Worm (Caenorhabditis elegans): ENCODE results near the gene fbxc-30.

Gene fbxc-30

DNA sequence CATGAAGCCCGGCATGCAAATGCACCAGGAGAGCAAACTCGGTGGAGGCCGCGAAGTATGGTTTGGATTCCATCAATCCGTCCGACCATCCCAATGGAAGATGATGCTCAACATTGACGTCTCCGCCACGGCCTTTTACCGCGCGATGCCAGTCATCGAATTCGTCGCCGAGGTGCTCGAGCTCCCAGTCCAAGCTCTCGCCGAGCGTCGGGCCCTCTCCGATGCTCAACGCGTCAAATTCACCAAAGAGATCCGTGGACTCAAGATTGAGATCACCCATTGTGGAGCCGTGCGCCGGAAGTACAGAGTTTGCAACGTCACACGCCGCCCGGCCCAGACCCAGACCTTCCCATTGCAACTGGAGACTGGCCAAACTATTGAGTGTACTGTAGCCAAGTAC, 41.7 kb upstream of the fbxc-30 start:
- TF ChIP-seq lsy-12 (tag; optimal IDR thresholded peaks at IDR 0.05): no peak
- no peak for TF ChIP-seq pqm-1 (tag; optimal IDR thresholded peaks at IDR 0.05)
- no peak for TF ChIP-seq ztf-11 (tag; optimal IDR thresholded peaks at IDR 0.05)

DNA sequence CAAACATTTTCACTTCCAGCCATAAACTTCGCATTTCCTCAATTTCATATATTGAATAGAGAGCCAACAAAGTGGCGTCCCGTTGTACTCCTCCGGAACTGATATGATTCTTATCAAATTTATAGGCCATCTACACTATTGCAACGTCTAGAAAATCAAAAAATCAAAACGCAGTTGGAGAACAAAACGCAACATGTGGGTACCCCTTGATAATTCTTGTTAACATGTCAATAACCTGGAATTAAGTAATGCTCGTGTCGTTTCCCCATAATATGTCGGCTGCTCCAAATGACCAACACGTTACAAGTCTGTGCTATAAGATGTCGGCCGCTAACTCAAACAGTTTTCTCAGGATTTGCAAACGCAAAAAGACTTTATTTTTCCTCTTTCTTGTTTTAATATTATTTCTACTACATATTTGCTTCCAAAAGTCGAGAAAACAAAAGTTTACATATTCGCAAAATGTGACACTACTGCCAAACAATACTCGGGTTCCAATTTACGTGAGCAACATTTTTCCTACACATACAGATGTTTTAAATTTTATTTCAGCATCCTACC, 36.7 kb upstream of the fbxc-30 start:
- TF ChIP-seq nhr-237 (tag; optimal IDR thresholded peaks at IDR 0.05) (no peak), egl-5 (tag; optimal IDR thresholded peaks at IDR 0.05) (no peak), snpc-4 (tag; optimal IDR thresholded peaks at IDR 0.05) (peak; percentile 23), elt-2 (tag; optimal IDR thresholded peaks at IDR 0.05) (peak; percentile 87), pqm-1 (tag; optimal IDR thresholded peaks at IDR 0.05) (peak; percentile 46), zag-1 (tag; optimal IDR thresholded peaks at IDR 0.05) (no peak)

DNA sequence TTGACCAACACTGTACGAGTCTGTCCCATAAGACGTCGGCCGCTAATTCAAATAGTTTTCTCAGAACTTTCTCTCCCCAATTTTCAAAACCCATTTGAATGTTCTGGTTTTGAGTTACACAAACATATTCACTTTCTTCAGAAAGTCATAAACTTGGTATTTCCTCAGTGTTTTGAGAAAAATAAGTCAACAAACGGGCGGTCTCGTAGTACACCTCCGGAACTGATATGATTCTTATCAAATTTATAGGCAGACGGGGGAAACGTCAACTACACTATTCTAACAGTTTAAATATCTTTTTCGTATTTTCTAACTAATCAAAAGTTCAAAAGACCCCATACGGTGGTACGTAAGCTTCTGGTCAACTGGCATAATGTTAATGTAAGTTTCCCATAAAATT, 33.2 kb upstream of the fbxc-30 start:
- TF ChIP-seq elt-2 (tag; optimal IDR thresholded peaks at IDR 0.05) (peak; percentile 73), jun-1 (tag; optimal IDR thresholded peaks at IDR 0.05) (no peak), nhr-12 (tag; optimal IDR thresholded peaks at IDR 0.05) (no peak), nhr-67 (tag; optimal IDR thresholded peaks at IDR 0.05) (no peak), aly-2 (tag; optimal IDR thresholded peaks at IDR 0.05) (no peak), sea-2 (GFP tag; optimal IDR thresholded peaks at IDR 0.05) (no peak), ceh-9 (tag; optimal IDR thresholded peaks at IDR 0.05) (no peak), nhr-237 (tag; optimal IDR thresholded peaks at IDR 0.05) (no peak), unc-62 (GFP tag; optimal IDR thresholded peaks at IDR 0.05) (no peak), pha-4 (tag; optimal IDR thresholded peaks at IDR 0.05) (peak; percentile 2), ama-1 (optimal IDR thresholded peaks at IDR 0.05) (no peak), nhr-23 (tag; optimal IDR thresholded peaks at IDR 0.05) (no peak)

DNA sequence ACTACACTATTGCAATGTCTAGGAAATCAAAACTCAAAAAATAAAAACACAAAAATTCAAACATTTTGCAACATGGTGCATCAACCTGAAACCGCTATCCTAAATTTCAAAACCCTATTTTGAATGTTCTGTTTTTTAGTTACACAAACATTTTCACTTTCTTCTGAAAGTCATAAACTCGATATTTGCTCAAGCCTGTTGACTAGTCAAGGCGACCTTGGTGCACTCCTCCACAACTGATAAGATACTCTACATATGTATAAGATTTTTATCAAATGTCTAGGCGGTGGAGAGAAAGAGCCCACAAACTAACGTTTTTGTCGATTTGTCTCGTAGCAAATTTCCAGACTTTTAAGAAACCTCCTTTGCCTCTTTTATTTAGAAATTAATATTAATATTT, 29.4 kb upstream of the fbxc-30 start, which contains the start of gene T07D3.4:
Gene T07D3.4, plus strand, starts transcription at position 286 of the 400 bp plus-strand sequence.
- peak; percentile 36 for TF ChIP-seq pha-4 (tag; optimal IDR thresholded peaks at IDR 0.05)
- no peak for TF ChIP-seq nhr-77 (tag; optimal IDR thresholded peaks at IDR 0.05)
- peak; percentile 75 for TF ChIP-seq elt-2 (tag; optimal IDR thresholded peaks at IDR 0.05)
- peak; percentile 13 for TF ChIP-seq pqm-1 (tag; optimal IDR thresholded peaks at IDR 0.05)

DNA sequence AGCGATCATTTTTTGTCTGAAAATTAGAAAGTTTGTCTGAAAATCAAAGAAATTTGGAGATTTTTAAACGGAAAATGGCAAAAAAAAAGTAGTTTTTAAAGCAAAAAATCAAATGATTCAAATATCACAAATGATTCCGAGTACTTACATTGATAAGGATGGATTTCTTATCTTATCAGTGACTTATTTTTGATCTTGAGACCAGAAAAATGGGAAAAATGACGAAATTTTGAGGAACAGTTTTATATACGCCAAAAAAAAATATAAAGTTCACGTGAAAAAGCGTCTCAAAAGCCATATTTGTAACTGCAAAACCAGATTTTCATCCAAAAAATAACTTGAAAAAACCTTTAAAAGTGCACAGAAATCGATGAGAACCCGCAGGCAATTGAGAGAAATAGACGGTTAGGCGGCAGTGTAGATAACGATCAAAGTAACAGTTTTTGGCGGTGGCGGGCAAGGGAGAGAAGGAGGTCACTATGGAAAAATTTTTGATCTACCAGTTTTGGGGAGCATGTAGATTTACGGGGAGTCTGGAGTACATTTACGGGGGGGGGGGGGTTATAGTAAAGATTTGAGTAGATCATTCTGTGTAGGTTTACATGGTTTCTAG, 16.6 kb upstream of the fbxc-30 start, which contains the start of gene T07D3.9:
Gene T07D3.9, minus strand, starts transcription at position 194 of the 613 bp plus-strand sequence.
- TF ChIP-seq nfya-1 (tag; optimal IDR thresholded peaks at IDR 0.05; ENCODE audit: insufficient read depth) (no peak), egl-27 (tag; optimal IDR thresholded peaks at IDR 0.05) (peak; percentile 38), elt-2 (tag; optimal IDR thresholded peaks at IDR 0.05) (peak; percentile 94), ceh-28 (tag; optimal IDR thresholded peaks at IDR 0.05) (peak; percentile 40), elt-3 (tag; optimal IDR thresholded peaks at IDR 0.05) (peak; percentile 6 to 87 (median 76)), pqm-1 (tag; optimal IDR thresholded peaks at IDR 0.05) (peak; percentile 83), fkh-10 (GFP tag; optimal IDR thresholded peaks at IDR 0.05) (no peak), lin-15B (tag; optimal IDR thresholded peaks at IDR 0.05) (no peak), jun-1 (tag; optimal IDR thresholded peaks at IDR 0.05) (peak; percentile 3), aly-2 (tag; optimal IDR thresholded peaks at IDR 0.05) (no peak)

DNA sequence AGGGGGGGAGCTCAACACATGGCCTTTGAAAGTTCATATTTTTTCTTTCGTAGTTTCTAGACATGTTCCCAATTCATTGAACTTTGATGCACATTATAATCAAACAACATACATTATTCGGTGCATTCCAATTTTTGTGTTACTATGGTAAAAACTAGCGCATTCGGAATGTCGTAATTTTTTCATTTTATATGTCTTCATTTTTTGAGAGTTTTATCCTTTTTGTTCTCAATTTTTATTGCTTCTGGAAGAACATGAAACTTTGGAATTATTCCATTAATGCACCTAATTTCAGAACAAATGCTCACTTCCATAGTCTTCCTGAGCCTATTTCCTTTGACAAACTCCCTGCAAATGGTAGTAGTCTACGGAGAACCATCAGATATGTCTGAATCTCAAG, 15.8 kb upstream of the fbxc-30 start, which contains the start of gene T07D3.2:
Gene T07D3.2, plus strand, starts transcription at position 301 of the 400 bp plus-strand sequence.
- TF ChIP-seq elt-2 (tag; optimal IDR thresholded peaks at IDR 0.05) (no peak), ceh-82 (tag; optimal IDR thresholded peaks at IDR 0.05) (no peak), ceh-16 (tag; optimal IDR thresholded peaks at IDR 0.05) (no peak), mml-1 (tag; optimal IDR thresholded peaks at IDR 0.05) (no peak), unc-62 (GFP tag; optimal IDR thresholded peaks at IDR 0.05) (no peak), eor-1 (tag; optimal IDR thresholded peaks at IDR 0.05) (no peak), fos-1 (tag; optimal IDR thresholded peaks at IDR 0.05) (no peak), nhr-76 (tag; optimal IDR thresholded peaks at IDR 0.05) (no peak), unc-39 (tag; optimal IDR thresholded peaks at IDR 0.05) (no peak), ztf-11 (tag; optimal IDR thresholded peaks at IDR 0.05) (no peak), sea-2 (GFP tag; optimal IDR thresholded peaks at IDR 0.05) (no peak), ceh-9 (tag; optimal IDR thresholded peaks at IDR 0.05) (no peak), egl-27 (tag; optimal IDR thresholded peaks at IDR 0.05) (no peak)

Measured in whole organism, L3 larva.